Worm (Caenorhabditis elegans) whole organism, L4 larva: ENCODE results near the gene F55D1.1.

Source experiments
- F10B5.3 ChIP-seq: sonication (generic microtip); optimal IDR thresholded peaks from 2 replicates; lab custom pipeline; 2016; ENCODE audit warnings: mild to moderate bottlenecking, missing genetic modification characterization, missing compliant biosample characterization
- F26F4.8 ChIP-seq: fragments of 200-800 bp; sonication (Bioruptor generic); conservative IDR thresholded peaks from 2 replicates; pipeline ENCODE4 v1.3.6; 2022; ENCODE audit warnings: missing genetic modification characterization, missing compliant biosample characterization
- F37D6.2 ChIP-seq: sonication (generic microtip); optimal IDR thresholded peaks from 2 replicates; lab custom pipeline; 2016; ENCODE audit warnings: mild to moderate bottlenecking, missing genetic modification characterization, missing compliant biosample characterization
- R02D3.7 ChIP-seq: fragments of 150-350 bp; sonication (generic microtip); optimal IDR thresholded peaks from 3 replicates; lab custom pipeline; 2014; ENCODE audit warnings: missing biosample characterization, missing genetic modification characterization
- T26A8.4 ChIP-seq: fragments of 200-800 bp; sonication (Bioruptor generic); IDR thresholded peaks from 2 replicates; pipeline ENCODE4 v1.3.6; 2022; ENCODE audit warnings: missing genetic modification characterization, missing compliant biosample characterization
- Y105C5A.15 ChIP-seq: fragments of 200-800 bp; sonication (Bioruptor generic); IDR thresholded peaks from 2 replicates; pipeline ENCODE4 v1.3.6; 2022; ENCODE audit warnings: missing genetic modification characterization, missing compliant biosample characterization
- aha-1 ChIP-seq: fragments of 150-350 bp; peaks from one replicate; lab custom pipeline; 2014; ENCODE audit warnings: missing biosample characterization, missing genetic modification characterization
- aly-2 ChIP-seq: sonication (generic microtip); optimal IDR thresholded peaks from 2 replicates; lab custom pipeline; 2018; ENCODE audit warnings: missing biosample characterization, missing genetic modification characterization
- arid-1 ChIP-seq: fragments of 200-800 bp; sonication (Bioruptor generic); conservative IDR thresholded peaks from 2 replicates; pipeline ENCODE4 v1.3.6; 2022; ENCODE audit warnings: missing genetic modification reagents, missing genetic modification characterization, missing compliant biosample characterization
- ceh-32 ChIP-seq: sonication (generic microtip); optimal IDR thresholded peaks from 2 replicates; lab custom pipeline; 2016; ENCODE audit warnings: mild to moderate bottlenecking, missing genetic modification characterization, missing compliant biosample characterization; ENCODE audit not compliant: poor library complexity
- ceh-44 ChIP-seq: fragments of 200-800 bp; sonication (Bioruptor generic); IDR thresholded peaks from 2 replicates; pipeline ENCODE4 v1.3.6; 2022; ENCODE audit warnings: missing genetic modification reagents, missing genetic modification characterization, missing compliant biosample characterization
- ceh-62 ChIP-seq: sonication (generic microtip); optimal IDR thresholded peaks from 2 replicates; lab custom pipeline; 2017; ENCODE audit warnings: missing biosample characterization, missing genetic modification characterization
- daf-16 ChIP-seq, 3 experiments: sonication (generic microtip); optimal IDR thresholded peaks; 2 replicates each; lab custom pipeline; 2016 to 2017; ENCODE audit warnings: missing genetic modification characterization in 3 of 3, missing genetic modification reagents in 3 of 3, mild to moderate bottlenecking in 2 of 3, missing compliant biosample characterization in 2 of 3, missing biosample characterization in 1 of 3, moderate library complexity in 1 of 3
- dmd-9 ChIP-seq: fragments of 200-800 bp; sonication (Bioruptor generic); IDR thresholded peaks from 2 replicates; pipeline ENCODE4 v1.3.6; 2022; ENCODE audit warnings: missing genetic modification reagents, missing genetic modification characterization, missing compliant biosample characterization
- duxl-1 ChIP-seq: sonication (generic microtip); optimal IDR thresholded peaks from 2 replicates; lab custom pipeline; 2016; ENCODE audit warnings: mild to moderate bottlenecking, missing genetic modification characterization, moderate library complexity, missing compliant biosample characterization; ENCODE audit not compliant: poor library complexity
- egl-43 ChIP-seq: fragments of 200-800 bp; sonication (Bioruptor generic); IDR thresholded peaks from 2 replicates; pipeline ENCODE4 v1.3.6; 2022; ENCODE audit warnings: missing genetic modification reagents, missing genetic modification characterization, missing compliant biosample characterization
- fos-1 ChIP-seq: fragments of 150-350 bp; optimal IDR thresholded peaks from 2 replicates; lab custom pipeline; 2014; ENCODE audit warnings: missing biosample characterization, missing genetic modification characterization
- hmg-1.1 ChIP-seq: fragments of 200-800 bp; sonication (Bioruptor generic); IDR thresholded peaks from 2 replicates; pipeline ENCODE4 v1.3.6; 2022; ENCODE audit warnings: missing genetic modification reagents, missing genetic modification characterization, missing compliant biosample characterization
- jun-1 ChIP-seq: fragments of 150-350 bp; optimal IDR thresholded peaks from 2 replicates; lab custom pipeline; 2014; ENCODE audit warnings: missing biosample characterization, missing genetic modification reagents, missing genetic modification characterization
- lin-39 ChIP-seq: fragments of 150-350 bp; optimal IDR thresholded peaks from 2 replicates; lab custom pipeline; 2014; ENCODE audit warnings: missing biosample characterization, missing genetic modification reagents, missing genetic modification characterization
- lir-3 ChIP-seq: sonication (generic microtip); optimal IDR thresholded peaks from 2 replicates; lab custom pipeline; 2016; ENCODE audit warnings: mild to moderate bottlenecking, missing genetic modification characterization, missing compliant biosample characterization
- lsy-2 ChIP-seq, 2 experiments: fragments of 150-350 bp in 1 of 2; sonication (generic microtip) in 1 of 2; optimal IDR thresholded peaks; 2 replicates each; lab custom pipeline; 2014 to 2017; ENCODE audit warnings: missing biosample characterization in 2 of 2, missing genetic modification characterization in 2 of 2
- madf-5 ChIP-seq, 2 experiments: fragments of 200-800 bp; sonication (Bioruptor generic); IDR thresholded peaks; 2 replicates each; pipeline ENCODE4 v1.3.6; 2022; ENCODE audit warnings: missing compliant biosample characterization in 2 of 2, missing genetic modification characterization in 2 of 2
- mep-1 ChIP-seq: fragments of 150-350 bp; sonication (generic microtip); optimal IDR thresholded peaks from 3 replicates; lab custom pipeline; 2014; ENCODE audit warnings: missing biosample characterization, missing genetic modification characterization
- mes-2 ChIP-seq: sonication (generic microtip); optimal IDR thresholded peaks from 2 replicates; lab custom pipeline; 2016; ENCODE audit warnings: missing genotype, mild to moderate bottlenecking, missing genetic modification characterization, missing compliant biosample characterization; ENCODE audit not compliant: poor library complexity, severe bottlenecking
- nhr-25 ChIP-seq: sonication (generic microtip); optimal IDR thresholded peaks from 2 replicates; lab custom pipeline; 2017; ENCODE audit warnings: missing genetic modification characterization, mild to moderate bottlenecking, missing compliant biosample characterization, antibody characterized with exemption, moderate library complexity, borderline replicate concordance; ENCODE audit not compliant: insufficient read depth
- nhr-41 ChIP-seq: fragments of 200-800 bp; sonication (Bioruptor generic); IDR thresholded peaks from 2 replicates; pipeline ENCODE4 v1.3.6; 2022; ENCODE audit warnings: missing genetic modification reagents, missing genetic modification characterization, missing compliant biosample characterization
- nhr-6 ChIP-seq: fragments of 150-350 bp; optimal IDR thresholded peaks from 2 replicates; lab custom pipeline; 2014; ENCODE audit warnings: missing biosample characterization, missing genetic modification characterization
- php-3 ChIP-seq: fragments of 200-800 bp; sonication (Bioruptor generic); IDR thresholded peaks from 2 replicates; pipeline ENCODE4 v1.3.6; 2022; ENCODE audit warnings: missing genetic modification reagents, missing genetic modification characterization, missing compliant biosample characterization
- saeg-2 ChIP-seq: fragments of 200-800 bp; sonication (Bioruptor generic); IDR thresholded peaks from 2 replicates; pipeline ENCODE4 v1.3.6; 2022; ENCODE audit warnings: missing genetic modification reagents, missing genetic modification characterization, missing compliant biosample characterization
- unc-130 ChIP-seq: sonication (generic microtip); optimal IDR thresholded peaks from 2 replicates; lab custom pipeline; 2016; ENCODE audit warnings: missing genetic modification reagents, missing genetic modification characterization, missing compliant biosample characterization
- unc-62 ChIP-seq, 3 experiments: fragments of 150-350 bp in 1 of 3; sonication (generic microtip); optimal IDR thresholded peaks in 2 of 3; peaks in 1 of 3; 1 replicate in 1 of 3; 2 replicates in 2 of 3; lab custom pipeline; 2014 to 2017; ENCODE audit warnings: missing biosample characterization in 3 of 3, missing genetic modification characterization in 3 of 3, missing genetic modification reagents in 3 of 3, missing genotype in 1 of 3
- zfp-3 ChIP-seq: fragments of 200-800 bp; sonication (Bioruptor generic); conservative IDR thresholded peaks from 2 replicates; pipeline ENCODE4 v1.3.6; 2022; ENCODE audit warnings: missing genetic modification reagents, missing genetic modification characterization, missing compliant biosample characterization
- zip-11 ChIP-seq: fragments of 200-800 bp; sonication (Bioruptor generic); IDR thresholded peaks from 2 replicates; pipeline ENCODE4 v1.3.6; 2022; ENCODE audit warnings: missing genetic modification characterization, missing compliant biosample characterization
- ztf-7 ChIP-seq: fragments of 150-350 bp; optimal IDR thresholded peaks from 2 replicates; lab custom pipeline; 2014; ENCODE audit warnings: missing biosample characterization, missing genetic modification characterization

Gene F55D1.1

DNA sequence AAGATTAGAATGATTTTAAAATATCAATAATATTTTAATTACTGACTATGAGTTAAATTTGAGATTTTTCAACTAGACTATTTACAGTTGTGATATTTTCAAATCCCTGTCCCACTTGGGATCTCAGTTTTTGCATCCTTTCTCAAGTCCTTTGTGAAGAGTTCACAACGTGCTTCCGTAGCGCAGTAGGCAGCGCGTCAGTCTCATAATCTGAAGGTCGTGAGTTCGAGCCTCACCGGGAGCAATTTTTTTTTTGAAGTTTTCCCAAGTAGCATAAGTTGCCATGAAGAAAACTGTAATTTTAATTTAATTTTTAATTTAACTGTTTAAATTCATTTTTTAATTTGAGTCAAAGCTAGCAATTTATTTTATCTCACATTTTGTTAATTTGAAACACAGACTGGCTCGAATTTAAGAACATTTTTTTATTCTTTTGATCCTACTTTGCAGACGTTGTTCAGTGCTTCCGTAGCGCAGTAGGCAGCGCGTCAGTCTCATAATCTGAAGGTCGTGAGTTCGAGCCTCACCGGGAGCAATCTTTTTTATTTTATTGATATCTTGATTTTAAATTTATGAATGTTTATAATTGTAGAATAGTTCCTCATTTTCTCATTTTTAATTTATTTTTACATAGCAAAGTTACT is 4.2 kb upstream of the F55D1.1 start (continued):
- TF ChIP-seq T26A8.4 (GFP tag; lab: Robert Waterston, UW) (no peak), duxl-1 (peak; percentile 29), arid-1 (GFP tag; lab: Robert Waterston, UW) (0 out of 2 replicates have a peak, but pooled peaks have one; percentile 14), daf-16 (GFP tag; optimal IDR thresholded peaks at IDR 0.05; lab: Kevin White, UChicago) (peak in 1 of 2 experiments; percentile 52), daf-16 (tag; optimal IDR thresholded peaks at IDR 0.05; lab: Kevin White, UChicago) (peak; percentile 21), madf-5 (GFP tag; IDR thresholded peaks at IDR 0.05; lab: Robert Waterston, UW) (no peak), egl-43 (GFP tag; lab: Robert Waterston, UW) (peak; percentile 56; the same call in 1 of the 2 replicates), zip-11 (GFP tag; lab: Robert Waterston, UW) (no peak), mes-2 (tag; lab: Kevin White, UChicago) (peak; percentile 57), hmg-1.1 (GFP tag; lab: Robert Waterston, UW) (0 out of 2 replicates have a peak, but pooled peaks have one; percentile 8), zfp-3 (GFP tag; lab: Robert Waterston, UW) (no peak), ceh-62 (tag; lab: Kevin White, UChicago) (no peak), ztf-7 (tag; lab: Kevin White, UChicago) (no peak), lir-3 (tag; lab: Kevin White, UChicago) (no peak), F26F4.8 (GFP tag; lab: Robert Waterston, UW) (no peak), jun-1 (tag; lab: Kevin White, UChicago) (no peak), F37D6.2 (tag; lab: Kevin White, UChicago) (peak; percentile 16), F10B5.3 (tag; lab: Kevin White, UChicago) (no peak), nhr-25 (no peak), ceh-32 (tag; lab: Kevin White, UChicago) (no peak)

DNA sequence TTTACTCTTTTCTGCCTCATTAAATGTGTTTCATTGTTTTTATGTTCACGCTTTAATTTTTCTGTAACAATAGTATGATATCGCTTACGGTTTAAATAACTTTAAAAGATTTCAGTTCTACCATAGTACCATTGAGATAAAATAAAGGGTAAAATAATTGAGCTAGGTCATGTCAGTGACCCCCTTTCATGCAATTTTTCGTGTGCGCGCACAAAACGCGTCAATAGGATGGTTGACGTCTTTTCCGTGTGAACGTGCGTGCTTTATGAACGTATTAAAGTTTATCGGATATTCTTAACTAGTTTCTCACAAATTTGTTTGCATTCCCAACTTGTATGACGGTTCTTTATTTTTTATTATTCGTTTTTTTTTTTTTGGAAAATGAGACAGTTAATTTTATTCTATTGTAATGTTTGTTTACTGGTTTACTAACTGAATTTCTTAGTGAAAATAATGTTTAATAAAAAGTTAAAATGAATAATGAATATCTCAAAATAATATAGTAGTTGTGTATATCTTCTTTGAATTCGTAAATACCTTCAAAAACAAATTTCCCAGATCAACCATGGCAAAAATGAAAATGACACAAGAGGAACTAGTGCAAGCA is 3.6 kb upstream of the F55D1.1 start, which contains the start of gene C25F6.1:
Gene C25F6.1 (plus strand): TSS at position 557 of the 607 bp plus-strand sequence.
- TF ChIP-seq mes-2 (tag; lab: Kevin White, UChicago), result peak; percentile 61
- TF ChIP-seq dmd-9, result no peak
- peak in 1 of 2 experiments; percentile 30 for TF ChIP-seq lsy-2 (tag; optimal IDR thresholded peaks at IDR 0.05; lab: Kevin White, UChicago)
- no peak for TF ChIP-seq arid-1 (GFP tag; lab: Robert Waterston, UW)
- TF ChIP-seq daf-16 (GFP tag; optimal IDR thresholded peaks at IDR 0.05; lab: Kevin White, UChicago), result no peak
- peak; percentile 14 for TF ChIP-seq daf-16 (tag; optimal IDR thresholded peaks at IDR 0.05; lab: Kevin White, UChicago)
- peak; percentile 57 for TF ChIP-seq aha-1 (tag; lab: Kevin White, UChicago)
- peak in 1 of 2 experiments; percentile 81 for TF ChIP-seq unc-62 (GFP tag; optimal IDR thresholded peaks at IDR 0.05 in 1 of 2; lab: Kevin White, UChicago)
- TF ChIP-seq unc-62 (tag; optimal IDR thresholded peaks at IDR 0.05; lab: Kevin White, UChicago), result no peak
- peak; percentile 38 for TF ChIP-seq mep-1 (tag; lab: Kevin White, UChicago)
- no peak for TF ChIP-seq nhr-6 (tag; lab: Kevin White, UChicago)

DNA sequence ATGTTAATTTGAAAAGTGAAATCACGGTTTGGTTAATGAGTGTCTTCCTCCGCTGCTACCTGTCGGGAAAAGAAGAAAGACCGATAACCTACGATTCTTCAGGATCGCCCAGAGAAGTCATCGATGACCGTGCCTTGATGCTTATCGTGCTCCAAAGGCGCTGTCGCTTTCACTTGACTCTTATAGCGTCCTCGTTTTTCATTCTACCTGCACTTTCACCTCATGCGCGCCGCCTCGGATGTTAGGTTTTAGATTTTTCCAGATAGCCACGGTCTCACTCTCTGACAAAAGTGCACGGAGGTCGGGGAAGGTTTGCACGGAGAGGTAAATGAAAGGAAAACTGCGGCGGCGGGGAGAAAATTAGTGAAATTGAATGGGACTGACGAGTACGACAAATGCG is 771 bp upstream of the F55D1.1 start:
- no peak for TF ChIP-seq unc-130 (GFP tag; lab: Kevin White, UChicago)
- no peak for TF ChIP-seq ceh-32 (tag; lab: Kevin White, UChicago)
- TF ChIP-seq Y105C5A.15 (GFP tag; lab: Robert Waterston, UW), result no peak
- no peak for TF ChIP-seq php-3 (GFP tag; lab: Robert Waterston, UW)
- no peak for TF ChIP-seq fos-1 (tag; lab: Kevin White, UChicago)
- TF ChIP-seq daf-16 (GFP tag; optimal IDR thresholded peaks at IDR 0.05; lab: Kevin White, UChicago), result no peak
- TF ChIP-seq daf-16 (tag; optimal IDR thresholded peaks at IDR 0.05; lab: Kevin White, UChicago), result no peak
- no peak for TF ChIP-seq mes-2 (tag; lab: Kevin White, UChicago)
- TF ChIP-seq ceh-44 (GFP tag; lab: Robert Waterston, UW), result no peak
- TF ChIP-seq nhr-41 (GFP tag; lab: Robert Waterston, UW), result no peak
- TF ChIP-seq aly-2 (tag; lab: Kevin White, UChicago), result no peak
- TF ChIP-seq saeg-2 (GFP tag; lab: Robert Waterston, UW), result no peak
- no peak for TF ChIP-seq T26A8.4 (GFP tag; lab: Robert Waterston, UW)
- no peak for TF ChIP-seq lin-39 (tag; lab: Kevin White, UChicago)
- TF ChIP-seq ceh-62 (tag; lab: Kevin White, UChicago), result no peak
- no peak for TF ChIP-seq unc-62 (GFP tag; optimal IDR thresholded peaks at IDR 0.05 in 1 of 2; lab: Kevin White, UChicago)
- no peak for TF ChIP-seq unc-62 (tag; optimal IDR thresholded peaks at IDR 0.05; lab: Kevin White, UChicago)
- no peak for TF ChIP-seq R02D3.7
- TF ChIP-seq F26F4.8 (GFP tag; lab: Robert Waterston, UW), result no peak
- TF ChIP-seq, all 104 proteins: peak for 0
